Worm (Caenorhabditis elegans) whole organism, L1 larva: Measurements from ENCODE around the gene eea-1.

ENCODE experiments used
- ama-1 ChIP-seq: fragments of 150-350 bp; optimal IDR thresholded peaks from 2 replicates; lab custom pipeline; 2014
- ets-5 ChIP-seq: fragments of 200-800 bp; sonication (Bioruptor generic); IDR thresholded peaks from 2 replicates; pipeline ENCODE4 v1.3.6; 2022; ENCODE audit warnings: missing genetic modification characterization, missing compliant biosample characterization
- grh-1 ChIP-seq: fragments of 200-800 bp; sonication (Bioruptor generic); IDR thresholded peaks from 2 replicates; pipeline ENCODE4 v1.3.6; 2022; ENCODE audit warnings: missing genetic modification reagents, missing genetic modification characterization, missing compliant biosample characterization
- lin-15B ChIP-seq: fragments of 150-350 bp; sonication (generic microtip); optimal IDR thresholded peaks from 3 replicates; lab custom pipeline; 2014; ENCODE audit warnings: missing biosample characterization, missing genetic modification characterization
- nhr-12 ChIP-seq: sonication (generic microtip); optimal IDR thresholded peaks from 2 replicates; lab custom pipeline; 2017; ENCODE audit warnings: missing biosample characterization, missing genetic modification characterization
- pqm-1 ChIP-seq: sonication (generic microtip); optimal IDR thresholded peaks from 3 replicates; lab custom pipeline; 2017; ENCODE audit warnings: missing biosample characterization, missing genetic modification characterization
- xbp-1 ChIP-seq: sonication (generic microtip); optimal IDR thresholded peaks from 2 replicates; lab custom pipeline; 2016; ENCODE audit warnings: missing genetic modification characterization, missing compliant biosample characterization

DNA sequence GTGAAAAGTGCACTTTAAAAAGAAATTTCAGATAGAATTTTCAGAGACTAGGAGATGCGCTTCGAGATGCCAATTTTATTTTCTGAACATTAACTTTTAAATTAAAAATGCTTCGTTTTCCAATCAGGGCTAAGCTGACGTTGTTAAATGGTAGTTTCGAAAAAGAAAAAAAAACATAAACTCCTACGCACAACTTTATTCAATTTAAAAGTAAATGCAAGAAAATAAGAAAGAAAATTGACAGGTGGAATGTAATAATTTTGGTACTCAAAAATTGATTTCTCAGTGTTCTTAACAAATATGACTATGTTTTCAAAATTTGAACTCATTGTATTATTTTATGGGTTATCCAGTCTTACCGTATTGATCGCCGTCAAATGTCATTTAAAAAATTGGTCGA is 43.8 kb downstream of the eea-1 start, which contains the start of gene lurp-2:
- TF ChIP-seq nhr-12 (tag; lab: Kevin White, UChicago): no peak
- TF ChIP-seq pqm-1 (tag; lab: Kevin White, UChicago): no peak
- no peak for TF ChIP-seq ets-5 (GFP tag; lab: Robert Waterston, UW)
- TF ChIP-seq lin-15B (tag; lab: Kevin White, UChicago): no peak
- TF ChIP-seq ama-1 (lab: Kevin White, UChicago): no peak
- TF ChIP-seq xbp-1 (tag; lab: Kevin White, UChicago): no peak
- TF ChIP-seq grh-1: no peak
